Worm (Caenorhabditis elegans) whole organism, midembryonic: ENCODE results near the gene chil-14.

Source experiments
- T22C8.4 ChIP-seq: fragments of 200-800 bp; sonication (Bioruptor generic); IDR thresholded peaks from 2 replicates; pipeline ENCODE4 v1.3.6; 2022; ENCODE audit warnings: missing genetic modification characterization, missing compliant biosample characterization
- flt-1 ChIP-seq: fragments of 200-800 bp; sonication (Bioruptor generic); IDR thresholded peaks from 2 replicates; pipeline ENCODE4 v1.3.6; 2022; ENCODE audit warnings: missing genetic modification characterization, missing compliant biosample characterization
- klf-2 ChIP-seq: fragments of 200-800 bp; sonication (Bioruptor generic); conservative IDR thresholded peaks from 2 replicates; pipeline ENCODE4 v1.3.6; 2022; ENCODE audit warnings: missing genetic modification reagents, missing genetic modification characterization, missing compliant biosample characterization
- tab-1 ChIP-seq: fragments of 200-800 bp; sonication (Bioruptor generic); IDR thresholded peaks from 2 replicates; pipeline ENCODE4 v1.3.6; 2022; ENCODE audit warnings: missing genetic modification characterization, missing compliant biosample characterization
- ztf-23 ChIP-seq: fragments of 200-800 bp; sonication (Bioruptor generic); IDR thresholded peaks from 2 replicates; pipeline ENCODE4 v1.3.6; 2022; ENCODE audit warnings: missing genetic modification reagents, missing genetic modification characterization, missing compliant biosample characterization

DNA sequence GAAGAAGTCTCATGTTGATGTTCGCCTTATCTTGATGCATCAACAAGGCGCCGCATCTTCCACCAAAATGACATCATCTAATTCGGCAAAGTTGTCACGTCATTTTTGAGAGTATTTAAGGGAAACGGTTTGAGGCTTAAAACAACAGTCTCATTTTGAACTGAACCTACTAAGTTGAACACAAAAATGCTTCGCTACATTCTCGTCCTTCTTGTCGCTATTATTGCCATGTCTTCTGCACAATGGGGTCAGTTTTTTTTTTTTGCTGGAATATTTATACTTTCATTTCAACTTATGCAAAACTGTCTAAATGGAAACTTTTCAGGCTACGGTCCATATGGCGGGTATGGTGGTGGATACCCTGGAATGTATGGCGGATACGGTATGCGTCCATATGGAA lies 7.8 kb upstream of the chil-14 start, which contains the start of gene cnc-4:
- TF ChIP-seq klf-2 (no peak), T22C8.4 (no peak), tab-1 (GFP tag; lab: Robert Waterston, UW) (no peak), flt-1 (no peak), ztf-23 (GFP tag; lab: Robert Waterston, UW) (no peak)
